Worm (Caenorhabditis elegans): Measurements from ENCODE around the gene nlp-71.

- TF ChIP-seq unc-130 (tag; optimal IDR thresholded peaks at IDR 0.05), result no peak
- TF ChIP-seq egl-27 (tag; optimal IDR thresholded peaks at IDR 0.05), result no peak
- no peak for TF ChIP-seq fkh-4 (tag; optimal IDR thresholded peaks at IDR 0.05; ENCODE audit: borderline replicate concordance)
Measured at ce11 chrIV:6373721-6374120, 39.7 kb downstream of the nlp-71 start.

Data from whole organism, L1 larva.